Worm (Caenorhabditis elegans) whole organism, L1 larva: ENCODE measurements around the gene srbc-79.

Experiments used
- C04F5.9 ChIP-seq: sonication (generic microtip); optimal IDR thresholded peaks from 2 replicates; lab custom pipeline; 2016; ENCODE audit warnings: missing genetic modification characterization, missing compliant biosample characterization
- F16B12.6 ChIP-seq: fragments of 150-350 bp; optimal IDR thresholded peaks from 2 replicates; lab custom pipeline; 2014; ENCODE audit warnings: missing biosample characterization, missing genetic modification characterization
- Y116A8C.19 ChIP-seq: sonication (generic microtip); optimal IDR thresholded peaks from 2 replicates; lab custom pipeline; 2016; ENCODE audit warnings: missing compliant biosample characterization, missing genetic modification characterization, borderline replicate concordance
- ceh-63 ChIP-seq: fragments of 200-800 bp; sonication (Bioruptor generic); optimal IDR thresholded peaks from 2 replicates; lab custom pipeline; 2018; ENCODE audit warnings: mild to moderate bottlenecking, missing genetic modification characterization, missing compliant biosample characterization
- ceh-8 ChIP-seq: fragments of 200-800 bp; sonication (Bioruptor generic); optimal IDR thresholded peaks from 2 replicates; lab custom pipeline; 2018; ENCODE audit warnings: mild to moderate bottlenecking, missing genetic modification characterization, moderate library complexity, missing compliant biosample characterization
- ceh-82 ChIP-seq, 3 experiments: fragments of 150-350 bp in 1 of 3; sonication (generic microtip) in 2 of 3; optimal IDR thresholded peaks; 2 replicates each; lab custom pipeline; 2014 to 2017; ENCODE audit warnings: missing biosample characterization in 3 of 3, missing genetic modification characterization in 3 of 3
- efl-1 ChIP-seq, 4 experiments: fragments of 150-350 bp; optimal IDR thresholded peaks in 3 of 4; peaks in 1 of 4; 1 replicate in 1 of 4; 2 replicates in 3 of 4; lab custom pipeline; 2014; ENCODE audit warnings: missing biosample characterization in 2 of 4, missing genetic modification characterization in 2 of 4, missing genetic modification reagents in 2 of 4
- elt-3 ChIP-seq, 6 experiments: fragments of 150-350 bp in 1 of 6; sonication (generic microtip); optimal IDR thresholded peaks; 2 replicates each; lab custom pipeline; 2017 to 2018; ENCODE audit warnings: missing biosample characterization in 6 of 6, missing genetic modification characterization in 6 of 6, inconsistent platforms in 1 of 6
- ets-5 ChIP-seq: fragments of 200-800 bp; sonication (Bioruptor generic); IDR thresholded peaks from 2 replicates; pipeline ENCODE4 v1.3.6; 2022; ENCODE audit warnings: missing genetic modification characterization, missing compliant biosample characterization
- fkh-4 ChIP-seq: sonication (generic microtip); optimal IDR thresholded peaks from 2 replicates; lab custom pipeline; 2016; ENCODE audit warnings: missing compliant biosample characterization, missing genetic modification characterization, borderline replicate concordance
- fos-1 ChIP-seq: fragments of 150-350 bp; optimal IDR thresholded peaks from 2 replicates; lab custom pipeline; 2014; ENCODE audit warnings: missing biosample characterization, missing genetic modification characterization
- hlh-17 ChIP-seq: fragments of 200-800 bp; sonication (Bioruptor generic); optimal IDR thresholded peaks from 2 replicates; lab custom pipeline; 2018; ENCODE audit warnings: missing genetic modification characterization, mild to moderate bottlenecking, missing compliant biosample characterization, moderate library complexity, borderline replicate concordance
- hlh-4 ChIP-seq: sonication (generic microtip); optimal IDR thresholded peaks from 2 replicates; lab custom pipeline; 2016; ENCODE audit warnings: mild to moderate bottlenecking, missing genetic modification characterization, missing compliant biosample characterization
- hpl-2 ChIP-seq: fragments of 150-350 bp; optimal IDR thresholded peaks from 2 replicates; lab custom pipeline; 2014; ENCODE audit warnings: missing biosample characterization, missing genetic modification reagents, missing genetic modification characterization
- isw-1 ChIP-seq: fragments of 200-800 bp; sonication (Bioruptor generic); IDR thresholded peaks from 2 replicates; pipeline ENCODE4 v1.3.6; 2022; ENCODE audit warnings: missing genetic modification characterization, missing compliant biosample characterization
- jun-1 ChIP-seq: fragments of 150-350 bp; optimal IDR thresholded peaks from 2 replicates; lab custom pipeline; 2014; ENCODE audit warnings: missing biosample characterization, missing genetic modification reagents, missing genetic modification characterization
- lir-3 ChIP-seq: sonication (generic microtip); optimal IDR thresholded peaks from 2 replicates; lab custom pipeline; 2016; ENCODE audit warnings: mild to moderate bottlenecking, missing genetic modification characterization, moderate library complexity, missing compliant biosample characterization; ENCODE audit not compliant: poor library complexity
- lsy-2 ChIP-seq, 2 experiments: fragments of 150-350 bp; optimal IDR thresholded peaks; 2 replicates each; lab custom pipeline; 2014; ENCODE audit warnings: missing biosample characterization in 2 of 2, missing genetic modification characterization in 2 of 2
- nhr-11 ChIP-seq: fragments of 150-350 bp; optimal IDR thresholded peaks from 2 replicates; lab custom pipeline; 2014; ENCODE audit warnings: missing biosample characterization, missing genetic modification characterization
- nhr-28 ChIP-seq: fragments of 150-350 bp; optimal IDR thresholded peaks from 2 replicates; lab custom pipeline; 2014; ENCODE audit warnings: missing biosample characterization, missing genetic modification characterization
- nhr-47 ChIP-seq: sonication (generic microtip); optimal IDR thresholded peaks from 2 replicates; lab custom pipeline; 2016; ENCODE audit warnings: mild to moderate bottlenecking, missing genetic modification characterization, moderate library complexity, missing compliant biosample characterization
- nhr-71 ChIP-seq: sonication (generic microtip); optimal IDR thresholded peaks from 2 replicates; lab custom pipeline; 2016; ENCODE audit warnings: mild to moderate bottlenecking, missing genetic modification characterization, moderate library complexity, missing compliant biosample characterization
- nhr-85 ChIP-seq: sonication (generic microtip); peaks from one replicate; lab custom pipeline; 2016; ENCODE audit warnings: missing genetic modification characterization, inconsistent platforms, missing compliant biosample characterization
- pqm-1 ChIP-seq: sonication (generic microtip); optimal IDR thresholded peaks from 3 replicates; lab custom pipeline; 2017; ENCODE audit warnings: missing biosample characterization, missing genetic modification characterization
- rnt-1 ChIP-seq: sonication (generic microtip); optimal IDR thresholded peaks from 2 replicates; lab custom pipeline; 2016; ENCODE audit warnings: mild to moderate bottlenecking, missing genetic modification characterization, moderate library complexity, missing compliant biosample characterization
- skn-1 ChIP-seq: fragments of 150-350 bp; optimal IDR thresholded peaks from 2 replicates; lab custom pipeline; 2014; ENCODE audit warnings: missing biosample characterization, missing genetic modification characterization
- sptf-1 ChIP-seq: fragments of 150-350 bp; optimal IDR thresholded peaks from 2 replicates; lab custom pipeline; 2014; ENCODE audit warnings: missing biosample characterization, missing genetic modification characterization
- swsn-7 ChIP-seq: sonication (generic microtip); optimal IDR thresholded peaks from 2 replicates; lab custom pipeline; 2016; ENCODE audit warnings: missing genetic modification characterization, missing compliant biosample characterization
- unc-30 ChIP-seq: sonication (generic microtip); optimal IDR thresholded peaks from 2 replicates; lab custom pipeline; 2017; ENCODE audit warnings: missing biosample characterization, missing genetic modification characterization
- unc-62 ChIP-seq: fragments of 150-350 bp; optimal IDR thresholded peaks from 2 replicates; lab custom pipeline; 2014; ENCODE audit warnings: missing biosample characterization, missing genetic modification reagents, missing genetic modification characterization
- unc-86 ChIP-seq: sonication (generic microtip); optimal IDR thresholded peaks from 2 replicates; lab custom pipeline; 2016; ENCODE audit warnings: missing genetic modification characterization, missing compliant biosample characterization
- unc-98 ChIP-seq: fragments of 200-800 bp; sonication (Bioruptor generic); IDR thresholded peaks from 2 replicates; pipeline ENCODE4 v1.3.6; 2022; ENCODE audit warnings: missing genetic modification characterization, missing compliant biosample characterization
- vab-15 ChIP-seq: sonication (generic microtip); optimal IDR thresholded peaks from 2 replicates; lab custom pipeline; 2017; ENCODE audit warnings: missing genotype, mild to moderate bottlenecking, missing genetic modification characterization, missing compliant biosample characterization
- xbp-1 ChIP-seq: sonication (generic microtip); optimal IDR thresholded peaks from 2 replicates; lab custom pipeline; 2016; ENCODE audit warnings: missing genetic modification characterization, missing compliant biosample characterization

Gene srbc-79

DNA sequence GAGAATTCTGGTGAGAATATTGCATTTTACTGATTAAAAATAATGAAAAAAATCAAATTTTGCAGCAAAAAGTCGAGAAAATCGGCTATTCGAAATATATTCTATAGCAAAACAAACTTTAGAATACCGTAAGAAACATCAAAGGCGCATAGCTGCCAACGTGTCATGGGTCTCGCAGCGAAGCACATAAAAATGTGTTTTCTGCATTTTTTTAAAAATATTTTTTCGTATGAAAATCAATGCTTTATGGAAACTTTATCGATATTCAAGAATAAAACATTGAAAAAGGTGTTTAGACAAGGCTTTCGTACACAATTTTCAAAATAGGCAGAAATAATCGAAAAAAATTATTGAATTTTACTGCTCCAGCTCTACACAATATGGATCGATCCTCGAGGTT is 15.8 kb downstream of the srbc-79 start:
- TF ChIP-seq nhr-11 (no peak), vab-15 (tag; lab: Kevin White, UChicago) (no peak), hlh-4 (tag; lab: Kevin White, UChicago) (no peak), F16B12.6 (tag; lab: Kevin White, UChicago) (no peak), nhr-71 (no peak), efl-1 (optimal IDR thresholded peaks at IDR 0.05; lab: Kevin White, UChicago) (no peak), efl-1 (GFP tag; optimal IDR thresholded peaks at IDR 0.05 in 1 of 2; lab: Kevin White, UChicago) (peak in 1 of 2 experiments; percentile 69), xbp-1 (tag; lab: Kevin White, UChicago) (no peak), elt-3 (tag; optimal IDR thresholded peaks at IDR 0.05; lab: Kevin White, UChicago) (no peak)

DNA sequence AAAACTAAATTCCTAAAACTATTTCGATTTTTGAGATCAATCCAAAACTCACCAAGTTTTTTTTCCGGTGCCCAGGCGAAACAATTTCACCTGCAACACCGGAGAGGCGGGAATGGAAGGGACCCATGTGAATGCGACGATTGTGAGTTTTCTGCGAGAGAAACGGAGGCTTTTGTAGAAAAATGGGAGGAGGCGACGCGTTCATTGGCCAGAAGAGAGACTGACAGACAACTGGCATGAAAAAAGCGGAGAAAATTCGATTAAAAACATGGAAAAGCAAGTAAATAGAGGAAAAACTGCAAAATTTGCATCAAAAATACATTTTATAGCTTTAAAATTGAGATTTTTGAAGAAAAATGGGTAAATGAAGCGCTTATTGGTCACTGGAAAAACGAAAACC is 16.5 kb downstream of the srbc-79 start, which contains the start of gene B0250.7:
Gene B0250.7, minus strand, starts transcription at position 232 of the 400 bp plus-strand sequence.
- no peak for TF ChIP-seq unc-62 (GFP tag; lab: Kevin White, UChicago)
- no peak for TF ChIP-seq unc-98 (GFP tag; lab: Robert Waterston, UW)
- no peak for TF ChIP-seq ceh-63 (GFP tag; lab: Kevin White, UChicago)
- TF ChIP-seq sptf-1 (tag; lab: Kevin White, UChicago), result no peak
- TF ChIP-seq fkh-4, result no peak
- no peak for TF ChIP-seq hlh-17 (GFP tag; lab: Kevin White, UChicago)
- no peak for TF ChIP-seq C04F5.9
- no peak for TF ChIP-seq lir-3
- TF ChIP-seq unc-86 (tag; lab: Kevin White, UChicago), result no peak
- peak in 1 of 2 experiments; percentile 21 for TF ChIP-seq lsy-2 (tag; optimal IDR thresholded peaks at IDR 0.05; lab: Kevin White, UChicago)
- TF ChIP-seq jun-1 (tag; lab: Kevin White, UChicago), result no peak
- no peak for TF ChIP-seq swsn-7 (tag; lab: Kevin White, UChicago)
- no peak for TF ChIP-seq nhr-85 (tag; lab: Kevin White, UChicago)
- TF ChIP-seq ets-5 (GFP tag; lab: Robert Waterston, UW), result no peak
- TF ChIP-seq skn-1, result no peak
- TF ChIP-seq efl-1 (optimal IDR thresholded peaks at IDR 0.05; lab: Kevin White, UChicago), result no peak
- TF ChIP-seq efl-1 (GFP tag; optimal IDR thresholded peaks at IDR 0.05 in 1 of 2; lab: Kevin White, UChicago), result peak in 1 of 2 experiments; percentile 47
- no peak for TF ChIP-seq ceh-82 (tag; optimal IDR thresholded peaks at IDR 0.05; lab: Kevin White, UChicago)
- TF ChIP-seq, all 84 proteins: peak for 2

DNA sequence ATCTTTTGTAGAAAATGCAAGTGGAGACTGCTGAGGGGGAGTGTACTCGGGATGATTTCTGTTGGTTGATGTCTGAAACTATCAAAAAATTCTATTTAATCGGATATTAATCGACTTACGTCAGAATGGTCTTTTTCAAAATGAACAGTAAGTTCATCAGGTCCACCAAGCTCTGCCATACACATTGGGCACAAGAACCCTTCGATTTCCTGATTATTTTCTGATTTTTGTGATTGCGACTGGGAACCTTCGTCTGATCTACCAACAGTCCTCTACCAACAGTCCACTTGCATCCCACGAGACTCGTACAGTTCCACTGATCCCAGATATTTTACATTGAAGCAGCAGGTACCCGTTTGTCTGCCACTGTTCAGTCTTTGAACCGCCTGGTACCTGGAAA is 17.3 kb downstream of the srbc-79 start:
- peak; percentile 6 for TF ChIP-seq nhr-85 (tag; lab: Kevin White, UChicago)
- no peak for TF ChIP-seq hlh-4 (tag; lab: Kevin White, UChicago)
- no peak for TF ChIP-seq sptf-1 (tag; lab: Kevin White, UChicago)
- TF ChIP-seq ceh-63 (GFP tag; lab: Kevin White, UChicago), result no peak
- TF ChIP-seq, all 84 proteins: peak for 1

- TF ChIP-seq ceh-8 (GFP tag; lab: Kevin White, UChicago), result no peak
- TF ChIP-seq unc-30 (tag; lab: Kevin White, UChicago), result no peak
- TF ChIP-seq fos-1 (tag; lab: Kevin White, UChicago), result no peak
- no peak for TF ChIP-seq nhr-47 (tag; lab: Kevin White, UChicago)
- TF ChIP-seq nhr-11, result no peak
- TF ChIP-seq sptf-1 (tag; lab: Kevin White, UChicago), result no peak
- TF ChIP-seq pqm-1, result no peak
- TF ChIP-seq Y116A8C.19 (tag; lab: Kevin White, UChicago), result no peak
- TF ChIP-seq lir-3, result no peak
Measured at ce11 chrV:20470385-20470784, 21.9 kb downstream of the srbc-79 start, which contains the start of gene B0250.8. TSS of gene B0250.8 (minus strand) at chrV:20470485.

DNA sequence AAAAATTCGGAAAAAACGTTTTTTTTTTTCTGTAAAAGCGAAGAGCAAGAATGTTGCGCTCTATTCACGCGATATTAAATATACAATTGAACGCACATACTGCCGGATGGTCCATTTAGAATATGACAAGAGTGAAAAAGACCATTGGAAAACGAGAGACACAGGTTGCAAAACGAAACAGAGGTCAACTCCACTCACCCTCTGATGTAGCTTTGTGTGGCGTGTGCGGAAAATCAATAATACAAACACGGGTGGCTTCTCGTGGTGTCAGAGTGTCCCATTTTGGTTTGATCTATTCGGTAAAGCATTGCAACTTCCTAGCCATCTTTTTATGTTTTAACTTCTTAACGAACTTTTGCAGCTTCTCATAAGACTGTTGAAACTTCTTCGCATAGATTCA is 27.5 kb downstream of the srbc-79 start:
- TF ChIP-seq nhr-28 (tag; lab: Kevin White, UChicago) (no peak), skn-1 (no peak), rnt-1 (tag; lab: Kevin White, UChicago) (no peak), isw-1 (GFP tag; lab: Robert Waterston, UW) (no peak), hpl-2 (GFP tag; lab: Kevin White, UChicago) (no peak)
